Worm (Caenorhabditis elegans) whole organism, early embryonic: Measurements from ENCODE around the gene fbxl-1.

Source experiments
- ama-1 ChIP-seq: fragments of 150-350 bp; optimal IDR thresholded peaks from 2 replicates; lab custom pipeline; 2014
- flt-1 ChIP-seq: fragments of 200-800 bp; sonication (Bioruptor generic); IDR thresholded peaks from 2 replicates; pipeline ENCODE4 v1.3.6; 2022; ENCODE audit warnings: missing genetic modification characterization, missing compliant biosample characterization
- tra-4 ChIP-seq: sonication (generic microtip); optimal IDR thresholded peaks from 2 replicates; lab custom pipeline; 2017; ENCODE audit warnings: missing genetic modification characterization, missing compliant biosample characterization

- TF ChIP-seq flt-1 (no peak), tra-4 (tag; lab: Kevin White, UChicago) (no peak), ama-1 (lab: Kevin White, UChicago) (no peak)
Observed at ce11 chrIII:8265753-8266152, 38.1 kb downstream of the fbxl-1 start, which contains the start of gene mrps-9.
